Worm (Caenorhabditis elegans): ENCODE data around the gene btb-22.

btb-22 gene

ce11 chrII:3270598-3270997 lies 29.0 kb upstream of the btb-22 start:
- TF ChIP-seq scrt-1 (GFP tag; IDR thresholded peaks at IDR 0.05) (no peak), hmg-4 (GFP tag; optimal IDR thresholded peaks at IDR 0.05) (no peak), aly-1 (tag; optimal IDR thresholded peaks at IDR 0.05) (no peak), hmbx-1 (tag; optimal IDR thresholded peaks at IDR 0.05) (no peak), ets-7 (tag; optimal IDR thresholded peaks at IDR 0.05) (no peak)

ce11 chrII:3274923-3275322 lies 24.6 kb upstream of the btb-22 start, which contains the start of gene F02E11.3:
TSS of gene F02E11.3 (minus strand) at chrII:3275023.
- TF ChIP-seq hmbx-1 (tag; optimal IDR thresholded peaks at IDR 0.05): no peak
- TF ChIP-seq pes-1 (GFP tag; IDR thresholded peaks at IDR 0.05): no peak
- no peak for TF ChIP-seq tra-4 (tag; optimal IDR thresholded peaks at IDR 0.05)
- no peak for TF ChIP-seq aly-1 (tag; optimal IDR thresholded peaks at IDR 0.05)
- no peak for TF ChIP-seq ama-1 (optimal IDR thresholded peaks at IDR 0.05)
- TF ChIP-seq sea-1 (GFP tag; conservative IDR thresholded peaks at IDR 0.05): no peak
- no peak for TF ChIP-seq hmg-4 (GFP tag; optimal IDR thresholded peaks at IDR 0.05)
- TF ChIP-seq tbx-11 (GFP tag; IDR thresholded peaks at IDR 0.05): no peak
- no peak for TF ChIP-seq hnd-1 (tag; optimal IDR thresholded peaks at IDR 0.05)
- no peak for TF ChIP-seq flt-1 (GFP tag; IDR thresholded peaks at IDR 0.05)
- TF ChIP-seq ceh-36 (tag; optimal IDR thresholded peaks at IDR 0.05): no peak
- no peak for TF ChIP-seq tbx-37 (GFP tag; conservative IDR thresholded peaks at IDR 0.05)
- TF ChIP-seq ceh-13 (GFP tag; optimal IDR thresholded peaks at IDR 0.05): no peak
- TF ChIP-seq scrt-1 (GFP tag; IDR thresholded peaks at IDR 0.05): no peak
- no peak for TF ChIP-seq B0310.2 (tag; optimal IDR thresholded peaks at IDR 0.05)
- no peak for TF ChIP-seq F13C5.2 (tag; optimal IDR thresholded peaks at IDR 0.05)
- TF ChIP-seq ets-7 (tag; optimal IDR thresholded peaks at IDR 0.05): no peak

ce11 chrII:3277686-3278085 lies 21.9 kb upstream of the btb-22 start, which contains the start of gene F02E11.4:
TSS of gene F02E11.4 (minus strand) at chrII:3277786.
- no peak for TF ChIP-seq flt-1 (GFP tag; IDR thresholded peaks at IDR 0.05)
- TF ChIP-seq sea-1 (GFP tag; conservative IDR thresholded peaks at IDR 0.05): no peak
- no peak for TF ChIP-seq scrt-1 (GFP tag; IDR thresholded peaks at IDR 0.05)
- no peak for TF ChIP-seq ceh-13 (GFP tag; optimal IDR thresholded peaks at IDR 0.05)
- no peak for TF ChIP-seq ama-1 (optimal IDR thresholded peaks at IDR 0.05)
- TF ChIP-seq tbx-37 (GFP tag; conservative IDR thresholded peaks at IDR 0.05): no peak
- TF ChIP-seq hnd-1 (tag; optimal IDR thresholded peaks at IDR 0.05): no peak
- TF ChIP-seq ets-7 (tag; optimal IDR thresholded peaks at IDR 0.05): no peak
- no peak for TF ChIP-seq tbx-11 (GFP tag; IDR thresholded peaks at IDR 0.05)
- TF ChIP-seq ceh-36 (tag; optimal IDR thresholded peaks at IDR 0.05): no peak
- no peak for TF ChIP-seq hmbx-1 (tag; optimal IDR thresholded peaks at IDR 0.05)
- TF ChIP-seq aly-1 (tag; optimal IDR thresholded peaks at IDR 0.05): no peak
- no peak for TF ChIP-seq F13C5.2 (tag; optimal IDR thresholded peaks at IDR 0.05)
- TF ChIP-seq hmg-4 (GFP tag; optimal IDR thresholded peaks at IDR 0.05): no peak
- no peak for TF ChIP-seq pes-1 (GFP tag; IDR thresholded peaks at IDR 0.05)
- TF ChIP-seq B0310.2 (tag; optimal IDR thresholded peaks at IDR 0.05): no peak
- TF ChIP-seq tra-4 (tag; optimal IDR thresholded peaks at IDR 0.05): no peak

- no peak for TF ChIP-seq ets-7 (tag; optimal IDR thresholded peaks at IDR 0.05)
- no peak for TF ChIP-seq scrt-1 (GFP tag; IDR thresholded peaks at IDR 0.05)
- no peak for TF ChIP-seq hnd-1 (tag; optimal IDR thresholded peaks at IDR 0.05)
- TF ChIP-seq hmbx-1 (tag; optimal IDR thresholded peaks at IDR 0.05): no peak
- TF ChIP-seq ceh-13 (GFP tag; optimal IDR thresholded peaks at IDR 0.05): no peak
- TF ChIP-seq B0310.2 (tag; optimal IDR thresholded peaks at IDR 0.05): no peak
- TF ChIP-seq tbx-11 (GFP tag; IDR thresholded peaks at IDR 0.05): no peak
Measured at ce11 chrII:3278634-3279033, 20.9 kb upstream of the btb-22 start, which contains the start of gene wht-4. TSS of gene wht-4 (plus strand) at chrII:3278934.

- TF ChIP-seq ama-1 (optimal IDR thresholded peaks at IDR 0.05) (no peak), aly-1 (tag; optimal IDR thresholded peaks at IDR 0.05) (no peak), tra-4 (tag; optimal IDR thresholded peaks at IDR 0.05) (no peak), hmg-4 (GFP tag; optimal IDR thresholded peaks at IDR 0.05) (no peak), hnd-1 (tag; optimal IDR thresholded peaks at IDR 0.05) (no peak), pes-1 (GFP tag; IDR thresholded peaks at IDR 0.05) (no peak), scrt-1 (GFP tag; IDR thresholded peaks at IDR 0.05) (no peak), ceh-36 (tag; optimal IDR thresholded peaks at IDR 0.05) (no peak), sea-1 (GFP tag; conservative IDR thresholded peaks at IDR 0.05) (no peak), tbx-11 (GFP tag; IDR thresholded peaks at IDR 0.05) (no peak), ceh-13 (GFP tag; optimal IDR thresholded peaks at IDR 0.05) (no peak), F13C5.2 (tag; optimal IDR thresholded peaks at IDR 0.05) (no peak), hmbx-1 (tag; optimal IDR thresholded peaks at IDR 0.05) (no peak), B0310.2 (tag; optimal IDR thresholded peaks at IDR 0.05) (no peak), ets-7 (tag; optimal IDR thresholded peaks at IDR 0.05) (no peak), tbx-37 (GFP tag; conservative IDR thresholded peaks at IDR 0.05) (no peak), flt-1 (GFP tag; IDR thresholded peaks at IDR 0.05) (no peak)
Measured at ce11 chrII:3282353-3282752, 17.2 kb upstream of the btb-22 start, which contains the start of gene nep-13. TSS of gene nep-13 (plus strand) at chrII:3282653.

ce11 chrII:3284558-3284957 lies 15.0 kb upstream of the btb-22 start, which contains the start of gene scl-15:
TSS of gene scl-15 (minus strand) at chrII:3284658.
- no peak for TF ChIP-seq tbx-11 (GFP tag; IDR thresholded peaks at IDR 0.05)
- no peak for TF ChIP-seq ceh-36 (tag; optimal IDR thresholded peaks at IDR 0.05)
- TF ChIP-seq sea-1 (GFP tag; conservative IDR thresholded peaks at IDR 0.05): no peak
- no peak for TF ChIP-seq ama-1 (optimal IDR thresholded peaks at IDR 0.05)
- TF ChIP-seq F13C5.2 (tag; optimal IDR thresholded peaks at IDR 0.05): no peak
- no peak for TF ChIP-seq hmbx-1 (tag; optimal IDR thresholded peaks at IDR 0.05)
- no peak for TF ChIP-seq B0310.2 (tag; optimal IDR thresholded peaks at IDR 0.05)
- no peak for TF ChIP-seq scrt-1 (GFP tag; IDR thresholded peaks at IDR 0.05)
- TF ChIP-seq flt-1 (GFP tag; IDR thresholded peaks at IDR 0.05): no peak
- no peak for TF ChIP-seq hnd-1 (tag; optimal IDR thresholded peaks at IDR 0.05)
- no peak for TF ChIP-seq ets-7 (tag; optimal IDR thresholded peaks at IDR 0.05)
- no peak for TF ChIP-seq tbx-37 (GFP tag; conservative IDR thresholded peaks at IDR 0.05)
- no peak for TF ChIP-seq ceh-13 (GFP tag; optimal IDR thresholded peaks at IDR 0.05)
- TF ChIP-seq hmg-4 (GFP tag; optimal IDR thresholded peaks at IDR 0.05): no peak
- TF ChIP-seq aly-1 (tag; optimal IDR thresholded peaks at IDR 0.05): no peak
- no peak for TF ChIP-seq tra-4 (tag; optimal IDR thresholded peaks at IDR 0.05)
- TF ChIP-seq pes-1 (GFP tag; IDR thresholded peaks at IDR 0.05): no peak

ce11 chrII:3287073-3287472 lies 12.5 kb upstream of the btb-22 start, which contains the start of gene sri-63:
TSS of gene sri-63 (plus strand) at chrII:3287373.
- TF ChIP-seq ceh-36 (tag; optimal IDR thresholded peaks at IDR 0.05) (no peak), aly-1 (tag; optimal IDR thresholded peaks at IDR 0.05) (no peak), pes-1 (GFP tag; IDR thresholded peaks at IDR 0.05) (no peak), scrt-1 (GFP tag; IDR thresholded peaks at IDR 0.05) (no peak), tbx-11 (GFP tag; IDR thresholded peaks at IDR 0.05) (no peak), F13C5.2 (tag; optimal IDR thresholded peaks at IDR 0.05) (no peak), hmg-4 (GFP tag; optimal IDR thresholded peaks at IDR 0.05) (no peak), tbx-37 (GFP tag; conservative IDR thresholded peaks at IDR 0.05) (no peak), ama-1 (optimal IDR thresholded peaks at IDR 0.05) (no peak), tra-4 (tag; optimal IDR thresholded peaks at IDR 0.05) (no peak), sea-1 (GFP tag; conservative IDR thresholded peaks at IDR 0.05) (no peak), flt-1 (GFP tag; IDR thresholded peaks at IDR 0.05) (no peak), ceh-13 (GFP tag; optimal IDR thresholded peaks at IDR 0.05) (no peak), hnd-1 (tag; optimal IDR thresholded peaks at IDR 0.05) (no peak), B0310.2 (tag; optimal IDR thresholded peaks at IDR 0.05) (no peak)

Data from whole organism, early embryonic.